Fruit fly (Drosophila melanogaster) Kc167 (cell line): Measurements from ENCODE around the gene Or33b.

Experiments
- Myc ChIP-seq: fragments of >200 bp; optimal IDR thresholded peaks from 2 replicates; lab custom pipeline; 2017; ENCODE audit warnings: missing external identifiers
- Sin3A ChIP-seq: fragments of >200 bp; optimal IDR thresholded peaks from 2 replicates; lab custom pipeline; 2018; ENCODE audit warnings: missing external identifiers
- h ChIP-seq: fragments of >200 bp; optimal IDR thresholded peaks from 3 replicates; lab custom pipeline; 2018; ENCODE audit warnings: missing external identifiers
- insv ChIP-seq: fragments of >200 bp; optimal IDR thresholded peaks from 3 replicates; lab custom pipeline; 2018; ENCODE audit warnings: missing external identifiers
- psq ChIP-seq: fragments of >200 bp; optimal IDR thresholded peaks from 2 replicates; lab custom pipeline; 2017; ENCODE audit warnings: missing external identifiers
- ttk ChIP-seq: sonication (Bioruptor generic); optimal IDR thresholded peaks from 2 replicates; lab custom pipeline; 2017; ENCODE audit warnings: missing external identifiers

Gene Or33b

DNA sequence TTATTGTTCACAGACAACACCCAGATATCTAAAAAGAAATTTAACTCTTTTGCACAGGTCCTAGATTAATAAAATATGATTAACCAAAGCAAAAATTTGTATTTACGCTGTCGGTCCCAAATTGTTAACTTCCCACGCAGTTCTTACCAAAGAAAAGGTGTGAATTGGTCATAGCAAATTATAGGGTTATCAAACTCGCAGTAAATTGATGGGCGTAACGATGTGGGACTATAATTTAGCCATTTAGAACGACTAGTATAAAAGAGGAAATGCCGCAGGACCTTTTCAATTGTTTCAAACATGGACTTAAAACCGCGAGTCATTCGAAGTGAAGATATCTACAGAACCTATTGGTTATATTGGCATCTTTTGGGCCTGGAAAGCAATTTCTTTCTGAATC lies at the start of gene Or33b:
Gene Or33b, plus strand, starts transcription at position 301 of the 400 bp plus-strand sequence.
- no peak for TF ChIP-seq psq (lab: Kevin White, UChicago)
- TF ChIP-seq h (lab: Kevin White, UChicago) = no peak
- no peak for TF ChIP-seq insv (lab: Kevin White, UChicago)
- no peak for TF ChIP-seq Sin3A (lab: Kevin White, UChicago)
- TF ChIP-seq Myc (lab: Kevin White, UChicago) = no peak
- no peak for TF ChIP-seq ttk (lab: Kevin White, UChicago)

DNA sequence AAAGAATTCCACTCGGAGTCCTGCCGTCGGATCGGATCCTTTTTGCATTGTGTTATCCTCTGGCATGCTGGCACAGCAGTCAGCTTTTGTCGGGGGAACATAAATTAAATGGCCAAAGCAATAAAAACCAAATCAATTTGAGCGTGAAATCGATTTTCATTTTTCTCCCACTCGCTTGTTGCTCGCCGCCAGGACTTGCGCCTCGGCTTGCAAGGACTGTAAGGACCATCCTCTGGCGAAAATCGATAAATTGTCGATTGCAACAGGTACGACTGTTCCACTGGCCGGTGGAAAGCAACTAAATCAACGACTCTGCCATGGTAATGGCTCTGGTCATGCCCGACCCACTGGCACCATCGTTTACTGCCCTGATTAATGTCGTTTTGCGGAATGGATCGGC lies 42.7 kb upstream of the Or33b start:
- TF ChIP-seq Sin3A (lab: Kevin White, UChicago) (no peak), insv (lab: Kevin White, UChicago) (no peak), Myc (lab: Kevin White, UChicago) (no peak), ttk (lab: Kevin White, UChicago) (no peak), h (lab: Kevin White, UChicago) (no peak), psq (lab: Kevin White, UChicago) (no peak)

DNA sequence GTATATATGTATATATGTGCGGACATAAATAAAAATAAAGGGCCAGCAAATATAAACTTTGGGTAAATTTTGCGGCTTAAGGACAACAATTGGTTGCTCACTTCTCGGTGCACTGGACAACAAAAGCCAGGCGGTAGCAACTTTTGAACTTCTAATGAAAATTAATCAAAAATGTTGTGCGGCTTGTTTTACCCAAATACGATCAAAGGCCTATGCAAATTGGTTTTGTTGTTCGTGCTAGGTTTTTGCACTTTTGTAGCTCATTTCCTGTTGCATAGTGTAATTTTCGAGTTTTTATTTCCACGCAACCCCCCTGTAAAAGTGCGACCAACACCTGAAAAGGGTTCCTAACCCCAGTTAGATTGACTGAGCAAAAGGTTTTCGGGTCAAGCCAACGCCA lies 33.5 kb upstream of the Or33b start:
- no peak for TF ChIP-seq insv (lab: Kevin White, UChicago)
- TF ChIP-seq Sin3A (lab: Kevin White, UChicago) = no peak
- no peak for TF ChIP-seq h (lab: Kevin White, UChicago)
- no peak for TF ChIP-seq psq (lab: Kevin White, UChicago)
- no peak for TF ChIP-seq ttk (lab: Kevin White, UChicago)

DNA sequence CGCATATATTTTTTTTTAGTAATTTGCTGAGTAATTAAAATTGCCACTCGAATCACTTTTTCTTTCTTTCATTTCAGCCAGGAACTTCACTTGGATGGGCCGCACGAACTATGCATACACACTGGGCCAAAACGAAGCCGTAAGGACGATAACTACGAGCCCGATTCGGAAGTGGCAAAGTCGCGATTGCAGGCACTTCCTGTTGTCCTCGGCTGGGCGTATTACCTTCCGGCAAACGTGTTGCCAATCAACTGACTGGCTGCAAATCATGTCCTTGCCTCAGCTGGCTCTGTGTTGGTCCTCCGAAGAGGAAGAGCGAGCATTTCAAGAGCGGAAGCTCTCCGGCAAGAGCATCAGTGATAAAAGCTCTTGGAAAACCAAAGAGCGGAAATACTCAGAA lies 32.6 kb upstream of the Or33b start:
- TF ChIP-seq Myc (lab: Kevin White, UChicago) (no peak), Sin3A (lab: Kevin White, UChicago) (no peak), ttk (lab: Kevin White, UChicago) (no peak), psq (lab: Kevin White, UChicago) (no peak), insv (lab: Kevin White, UChicago) (no peak), h (lab: Kevin White, UChicago) (no peak)

DNA sequence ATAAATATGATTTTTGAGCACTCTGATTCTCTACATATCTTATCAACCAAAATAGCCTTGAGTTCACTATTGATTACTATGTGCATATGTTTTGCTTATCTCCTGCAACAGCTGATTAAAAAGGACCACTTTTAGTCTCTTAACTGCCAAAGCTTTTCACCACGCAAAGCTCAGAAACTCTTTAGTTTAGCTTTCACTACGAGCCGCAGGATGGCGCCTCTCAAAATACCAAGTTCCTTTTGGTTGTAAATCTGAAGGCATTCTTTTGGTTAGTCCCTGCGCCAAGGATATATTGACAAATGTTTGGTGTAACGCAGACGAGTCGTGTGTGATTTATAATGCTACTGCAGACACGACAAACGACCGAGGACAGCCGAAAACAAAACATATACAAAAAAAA lies 31.8 kb upstream of the Or33b start:
- TF ChIP-seq Sin3A (lab: Kevin White, UChicago) (no peak), h (lab: Kevin White, UChicago) (no peak), ttk (lab: Kevin White, UChicago) (no peak), insv (lab: Kevin White, UChicago) (no peak), Myc (lab: Kevin White, UChicago) (no peak), psq (lab: Kevin White, UChicago) (no peak)

DNA sequence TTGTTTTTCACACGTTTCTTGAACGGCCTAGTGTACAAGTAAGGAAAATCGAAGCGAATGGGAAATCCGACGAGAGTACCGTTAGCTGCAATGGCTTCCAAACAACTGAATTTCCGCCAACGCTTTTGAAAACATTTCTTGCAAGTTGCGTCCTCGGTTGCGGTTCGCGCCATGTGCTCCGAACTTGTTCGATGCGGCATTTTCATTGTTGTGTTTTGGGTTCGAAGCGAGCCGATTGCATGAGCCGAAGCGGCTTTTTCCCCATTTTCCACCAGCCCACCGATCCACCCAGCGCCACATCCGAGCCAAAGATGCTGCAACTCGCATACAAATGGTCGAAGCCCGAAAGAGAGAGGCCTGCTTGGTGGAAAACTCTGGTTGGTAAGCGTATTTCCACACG lies 7.5 kb upstream of the Or33b start, which contains the start of gene Pde1c:
Gene Pde1c, minus strand, starts transcription at position 109 of the 400 bp plus-strand sequence.
- TF ChIP-seq Sin3A (lab: Kevin White, UChicago) (no peak), ttk (lab: Kevin White, UChicago) (no peak), insv (lab: Kevin White, UChicago) (no peak)

DNA sequence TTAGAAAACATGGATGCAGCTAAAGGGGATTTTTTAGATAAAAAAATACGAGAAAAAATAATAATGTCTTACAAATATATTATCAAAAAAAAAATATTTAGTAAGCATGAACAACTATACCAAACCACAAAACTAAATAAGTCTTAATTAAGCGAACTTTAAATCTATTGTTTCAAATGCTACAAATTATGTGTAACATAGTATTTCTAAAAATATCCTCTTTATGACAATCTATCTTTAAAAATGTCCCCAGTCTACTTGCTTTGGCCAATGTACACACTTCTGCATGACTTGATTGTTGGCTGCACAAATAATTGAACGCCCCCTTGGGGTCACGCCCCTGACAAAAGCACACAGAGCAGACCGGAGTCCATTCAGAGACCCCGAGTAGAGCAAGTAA lies 4.4 kb upstream of the Or33b start:
- TF ChIP-seq Myc (lab: Kevin White, UChicago) = no peak
- TF ChIP-seq insv (lab: Kevin White, UChicago) = no peak
- no peak for TF ChIP-seq ttk (lab: Kevin White, UChicago)
- TF ChIP-seq psq (lab: Kevin White, UChicago) = no peak
- TF ChIP-seq h (lab: Kevin White, UChicago) = no peak
- TF ChIP-seq Sin3A (lab: Kevin White, UChicago) = no peak

DNA sequence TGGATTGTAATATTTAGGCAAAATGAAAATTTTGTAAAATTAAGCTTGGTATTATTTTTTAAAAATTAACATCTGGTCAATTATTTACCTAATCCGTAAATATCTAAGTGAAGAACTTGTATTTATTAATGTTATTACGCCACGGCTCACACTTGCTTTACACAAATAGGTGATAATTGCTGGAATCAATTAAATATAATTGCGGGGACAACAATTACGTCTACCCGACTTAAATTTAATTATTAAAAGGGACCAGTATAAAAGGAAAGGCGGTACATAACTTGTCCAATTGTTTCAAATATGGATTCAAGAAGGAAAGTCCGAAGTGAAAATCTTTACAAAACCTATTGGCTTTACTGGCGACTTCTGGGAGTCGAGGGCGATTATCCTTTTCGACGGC lies 1.8 kb upstream of the Or33b start, which contains the start of gene Or33a:
Gene Or33a, plus strand, starts transcription at position 301 of the 400 bp plus-strand sequence.
- TF ChIP-seq insv (lab: Kevin White, UChicago) (no peak), psq (lab: Kevin White, UChicago) (no peak), Myc (lab: Kevin White, UChicago) (no peak)

DNA sequence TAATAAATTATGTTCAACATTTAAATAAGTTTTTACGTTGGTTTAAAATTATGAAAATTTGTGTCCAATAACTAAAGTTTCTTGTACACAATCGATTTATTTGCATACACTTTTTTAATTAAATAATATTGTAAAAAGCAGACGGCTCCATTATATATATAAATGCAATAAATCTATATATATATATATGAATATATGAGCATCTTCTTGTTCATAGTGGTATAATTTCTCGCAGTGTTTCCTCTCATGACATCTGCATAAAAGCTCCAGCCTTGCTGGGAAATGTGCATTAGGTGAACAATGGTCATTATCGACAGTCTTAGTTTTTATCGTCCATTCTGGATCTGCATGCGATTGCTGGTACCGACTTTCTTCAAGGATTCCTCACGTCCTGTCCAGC lies 1.7 kb downstream of the Or33b start, which contains the start of gene Or33c:
Gene Or33c, plus strand, starts transcription at position 301 of the 400 bp plus-strand sequence.
- TF ChIP-seq h (lab: Kevin White, UChicago) (no peak), Sin3A (lab: Kevin White, UChicago) (no peak), psq (lab: Kevin White, UChicago) (no peak), insv (lab: Kevin White, UChicago) (no peak), Myc (lab: Kevin White, UChicago) (no peak), ttk (lab: Kevin White, UChicago) (no peak)

DNA sequence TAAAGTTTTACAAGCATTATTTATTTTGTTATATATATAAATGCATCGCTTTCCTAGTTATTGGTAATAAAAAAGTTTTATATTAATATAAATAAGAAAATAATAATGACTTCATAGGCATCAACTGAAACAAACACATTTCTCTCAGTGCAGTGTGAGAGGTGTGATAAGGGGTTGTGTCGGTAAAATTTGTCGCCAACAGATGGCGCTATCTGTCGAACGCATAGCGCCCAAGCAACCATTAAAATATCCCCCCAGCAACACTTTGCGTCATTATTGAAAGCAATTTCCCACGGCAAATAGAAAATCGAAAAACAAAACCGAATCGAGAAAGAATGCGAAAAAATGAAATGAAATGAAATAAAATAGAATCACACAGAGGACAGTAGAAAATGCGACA lies 4.6 kb downstream of the Or33b start:
- TF ChIP-seq h (lab: Kevin White, UChicago) (no peak), psq (lab: Kevin White, UChicago) (no peak), Sin3A (lab: Kevin White, UChicago) (no peak), ttk (lab: Kevin White, UChicago) (no peak), insv (lab: Kevin White, UChicago) (no peak)

DNA sequence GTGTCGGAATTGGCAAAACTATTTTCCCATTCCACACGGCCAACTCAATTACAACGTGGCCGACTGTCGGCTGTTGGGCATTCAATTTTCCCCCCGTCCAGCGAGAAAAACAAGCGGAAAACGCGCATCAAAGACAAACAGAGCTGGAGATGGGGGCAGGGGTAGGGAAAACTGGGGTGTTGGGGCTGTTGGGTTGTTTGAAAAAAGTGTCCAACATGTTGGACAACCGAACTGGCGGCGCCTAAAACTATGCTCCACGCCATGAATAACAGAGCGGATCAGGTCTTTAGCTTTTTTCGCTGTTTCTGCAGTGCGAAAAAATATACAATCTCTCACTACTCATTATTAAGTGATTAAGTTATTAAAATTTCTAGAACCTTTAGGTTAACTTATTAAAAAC lies 6.3 kb downstream of the Or33b start:
- TF ChIP-seq ttk (lab: Kevin White, UChicago) (no peak), insv (lab: Kevin White, UChicago) (no peak), h (lab: Kevin White, UChicago) (no peak), Sin3A (lab: Kevin White, UChicago) (no peak), psq (lab: Kevin White, UChicago) (no peak), Myc (lab: Kevin White, UChicago) (no peak)

DNA sequence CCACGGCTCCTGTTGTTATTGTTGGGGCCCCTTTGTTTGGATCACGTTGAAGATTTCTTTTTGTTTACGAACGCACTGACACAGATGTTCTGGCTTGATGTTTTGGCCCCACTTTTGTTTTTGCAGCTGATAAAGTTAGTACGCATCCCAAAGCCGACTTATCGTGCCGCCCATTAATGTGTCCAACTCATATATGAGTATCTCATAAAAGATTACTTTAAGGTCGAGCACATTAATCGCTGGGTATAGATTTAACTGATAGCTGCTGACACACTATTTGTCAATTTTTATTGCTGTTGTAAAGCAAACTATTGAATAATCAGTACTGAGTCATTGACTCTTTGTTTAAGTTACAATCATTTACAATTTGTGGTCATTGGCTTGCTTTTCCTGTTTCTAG lies 6.8 kb downstream of the Or33b start:
- no peak for TF ChIP-seq h (lab: Kevin White, UChicago)
